Worm (Caenorhabditis elegans): ENCODE results near the gene K02E10.5.

DNA sequence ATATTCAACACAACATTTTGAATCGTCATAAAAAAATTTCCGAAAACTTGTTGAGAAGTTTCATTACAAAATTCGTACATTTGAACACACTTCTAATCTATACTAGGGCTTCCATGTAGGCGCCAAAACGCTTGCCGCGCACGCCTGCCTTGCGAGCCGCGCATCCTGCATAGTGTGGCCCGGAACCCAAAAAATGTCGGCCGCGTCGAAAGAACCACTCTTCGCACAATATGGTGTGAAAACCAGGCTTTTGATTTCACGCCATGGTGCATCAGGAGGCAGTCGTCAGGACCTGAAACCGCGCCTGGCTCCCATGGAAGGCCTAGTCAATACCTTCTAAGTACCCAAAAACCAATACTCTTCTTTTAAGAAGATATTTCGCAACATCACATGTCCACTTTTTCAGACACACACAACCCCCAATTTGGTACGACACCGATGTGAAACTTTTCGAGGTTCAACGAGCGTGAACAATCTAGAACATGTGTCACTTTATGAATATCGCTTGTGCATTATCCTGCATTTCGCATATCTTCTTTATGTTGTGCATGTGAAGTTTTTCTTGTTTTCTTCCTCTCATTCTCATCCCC lies 15.0 kb upstream of the K02E10.5 start:
- no peak for TF ChIP-seq skn-1 (tag; optimal IDR thresholded peaks at IDR 0.05)
- TF ChIP-seq ceh-82 (tag; optimal IDR thresholded peaks at IDR 0.05) = no peak
- no peak for TF ChIP-seq mxl-2 (GFP tag; conservative IDR thresholded peaks at IDR 0.05)
- no peak for TF ChIP-seq fkh-10 (GFP tag; optimal IDR thresholded peaks at IDR 0.05)
- TF ChIP-seq lin-13 (GFP tag; optimal IDR thresholded peaks at IDR 0.05) = no peak
- TF ChIP-seq egl-27 (tag; optimal IDR thresholded peaks at IDR 0.05) = no peak

Measured in whole organism, L4 larva.